Fruit fly (Drosophila melanogaster): ENCODE data around the gene Galk.

The Galk gene

DNA sequence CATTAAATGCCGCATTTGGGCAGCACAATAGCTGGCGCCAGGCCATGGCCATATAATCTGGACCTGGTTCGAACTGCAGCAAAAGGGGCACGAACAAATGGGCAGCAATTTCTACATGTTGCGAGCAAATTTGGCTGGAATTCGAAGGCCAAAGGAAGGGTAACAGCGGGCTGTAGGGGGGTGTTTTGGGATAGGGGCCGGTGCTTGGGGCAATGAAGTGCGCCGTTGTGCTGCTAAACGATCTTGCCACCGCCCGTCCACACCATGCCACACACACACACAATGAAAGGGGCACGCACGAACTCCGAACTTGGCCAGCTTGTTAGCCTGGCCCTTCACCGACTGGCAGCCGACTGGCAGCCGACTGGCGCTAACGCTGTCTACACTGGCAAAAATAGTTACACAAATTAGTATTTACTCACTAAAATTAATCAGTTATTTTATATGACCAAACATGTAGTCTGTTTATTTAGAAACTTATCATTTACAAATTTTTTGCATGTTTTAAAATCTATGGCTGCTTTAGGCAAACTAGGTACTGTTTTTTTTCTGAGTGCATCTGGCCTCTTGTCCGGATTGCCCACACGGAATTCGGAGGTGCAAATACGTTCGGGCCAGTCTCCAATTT, 48.2 kb upstream of the Galk start (continued):
- TF ChIP-seq CG8089 (GFP tag; optimal IDR thresholded peaks at IDR 0.05): peak; percentile 42
- peak; percentile 74 for TF ChIP-seq CG32772 (GFP tag; IDR thresholded peaks at IDR 0.05)
- no peak for TF ChIP-seq rib (GFP tag; IDR thresholded peaks at IDR 0.05)
- peak; percentile 54 for TF ChIP-seq MTF-1 (GFP tag; optimal IDR thresholded peaks at IDR 0.05; ENCODE audit: borderline replicate concordance)
- peak; percentile 23 for TF ChIP-seq Mes4 (GFP tag; optimal IDR thresholded peaks at IDR 0.05)
- peak; percentile 69 for TF ChIP-seq CG7839 (tag; optimal IDR thresholded peaks at IDR 0.05)
- TF ChIP-seq onecut (GFP tag; IDR thresholded peaks at IDR 0.05): peak; percentile 54
- no peak for TF ChIP-seq CG13624 (GFP tag; optimal IDR thresholded peaks at IDR 0.05)
- no peak for TF ChIP-seq Dbx (GFP tag; IDR thresholded peaks at IDR 0.05)
- TF ChIP-seq CG10565 (GFP tag; optimal IDR thresholded peaks at IDR 0.05): peak; percentile 36
- TF ChIP-seq CG4820 (GFP tag; optimal IDR thresholded peaks at IDR 0.05): peak; percentile 86
- peak; percentile 86 for TF ChIP-seq CG10959 (GFP tag; IDR thresholded peaks at IDR 0.05)
- TF ChIP-seq BtbVII (GFP tag; optimal IDR thresholded peaks at IDR 0.05): peak; percentile 28
- TF ChIP-seq Oli (tag; optimal IDR thresholded peaks at IDR 0.05): peak; percentile 63
- peak; percentile 56; the same call in 1 of the 2 replicates for TF ChIP-seq E2f1 (GFP tag; IDR thresholded peaks at IDR 0.05)
- TF ChIP-seq CG1647 (GFP tag; optimal IDR thresholded peaks at IDR 0.05): peak; percentile 35
- TF ChIP-seq bcd (GFP tag; optimal IDR thresholded peaks at IDR 0.05): peak; percentile 54
- no peak for TF ChIP-seq CG11560 (tag; IDR thresholded peaks at IDR 0.05)
- TF ChIP-seq CG9609 (GFP tag; optimal IDR thresholded peaks at IDR 0.05): peak; percentile 12
- TF ChIP-seq Dip3 (GFP tag; optimal IDR thresholded peaks at IDR 0.05): no peak
- TF ChIP-seq CG1792 (GFP tag; optimal IDR thresholded peaks at IDR 0.05): peak; percentile 40
- no peak for TF ChIP-seq CG16779 (GFP tag; IDR thresholded peaks at IDR 0.05)
- TF ChIP-seq Elba2 (GFP tag; optimal IDR thresholded peaks at IDR 0.05): no peak
- TF ChIP-seq CG14667 (GFP tag; IDR thresholded peaks at IDR 0.05): peak; percentile 55
- TF ChIP-seq CG14441 (GFP tag; IDR thresholded peaks at IDR 0.05): peak; percentile 70
- TF ChIP-seq Ets97D (GFP tag; optimal IDR thresholded peaks at IDR 0.05): no peak
- TF ChIP-seq CG9215 (GFP tag; IDR thresholded peaks at IDR 0.05): 0 out of 2 replicates have a peak, but pooled peaks have one; percentile 6
- peak; percentile 27 for TF ChIP-seq CG1529 (GFP tag; optimal IDR thresholded peaks at IDR 0.05)
- peak; percentile 70 for TF ChIP-seq H15 (GFP tag; IDR thresholded peaks at IDR 0.05)
- TF ChIP-seq CG6765 (GFP tag; optimal IDR thresholded peaks at IDR 0.05): no peak
- TF ChIP-seq disco-r (GFP tag; optimal IDR thresholded peaks at IDR 0.05): no peak
- TF ChIP-seq Mrtf (GFP tag; IDR thresholded peaks at IDR 0.05): peak; percentile 66; the same call in 1 of the 3 replicates
- no peak for TF ChIP-seq CG3281 (GFP tag; optimal IDR thresholded peaks at IDR 0.05)
- peak; percentile 91 for TF ChIP-seq Xrp1 (GFP tag; IDR thresholded peaks at IDR 0.05)
- no peak for TF ChIP-seq gcm2 (GFP tag; optimal IDR thresholded peaks at IDR 0.05)
- no peak for TF ChIP-seq sima (GFP tag; optimal IDR thresholded peaks at IDR 0.05)
- TF ChIP-seq ttk (GFP tag; IDR thresholded peaks at IDR 0.05): peak; percentile 77; the same call in 1 of the 2 replicates
- TF ChIP-seq Blimp-1 (GFP tag; optimal IDR thresholded peaks at IDR 0.05): peak; percentile 81
- TF ChIP-seq CG6854 (GFP tag; optimal IDR thresholded peaks at IDR 0.05): no peak
- no peak for TF ChIP-seq her (GFP tag; optimal IDR thresholded peaks at IDR 0.05)
- peak; percentile 71 for TF ChIP-seq CG2678 (tag; optimal IDR thresholded peaks at IDR 0.05)
- 0 out of 2 replicates have a peak, but pooled peaks have one; percentile 26 for TF ChIP-seq Rfx (GFP tag; IDR thresholded peaks at IDR 0.05)
- peak; percentile 43 for TF ChIP-seq CG12391 (tag; optimal IDR thresholded peaks at IDR 0.05)
- peak; percentile 72; the same call in 2 of the 3 replicates for TF ChIP-seq otp (GFP tag; IDR thresholded peaks at IDR 0.05)
- TF ChIP-seq CG1602 (GFP tag; optimal IDR thresholded peaks at IDR 0.05): peak; percentile 44
- no peak for TF ChIP-seq Hr39 (optimal IDR thresholded peaks at IDR 0.05)
- peak; percentile 31; the same call in 1 of the 2 replicates for TF ChIP-seq chm (GFP tag; IDR thresholded peaks at IDR 0.05)
- peak; percentile 51 for TF ChIP-seq Chrac-16 (GFP tag; optimal IDR thresholded peaks at IDR 0.05)
- peak; percentile 13 for TF ChIP-seq CG30431 (GFP tag; optimal IDR thresholded peaks at IDR 0.05)
- TF ChIP-seq CG6254 (GFP tag; optimal IDR thresholded peaks at IDR 0.05): peak; percentile 67
- TF ChIP-seq CG2202 (tag; optimal IDR thresholded peaks at IDR 0.05): peak; percentile 29
- TF ChIP-seq tin (GFP tag; optimal IDR thresholded peaks at IDR 0.05): peak; percentile 74
